Worm (Caenorhabditis elegans) whole organism, young adult: ENCODE results near the gene gcy-11.

ENCODE experiments used
- F57C9.4 ChIP-seq: sonication (generic microtip); optimal IDR thresholded peaks from 2 replicates; lab custom pipeline; 2017; ENCODE audit warnings: mild to moderate bottlenecking, missing genetic modification characterization, missing compliant biosample characterization
- T07F8.4 ChIP-seq: sonication (generic microtip); optimal IDR thresholded peaks from 2 replicates; lab custom pipeline; 2016; ENCODE audit warnings: mild to moderate bottlenecking, missing genetic modification characterization, moderate library complexity, missing compliant biosample characterization
- attf-6 ChIP-seq: fragments of 200-800 bp; sonication (Bioruptor generic); IDR thresholded peaks from 2 replicates; pipeline ENCODE4 v1.3.6; 2022; ENCODE audit warnings: missing genetic modification reagents, missing genetic modification characterization, missing compliant biosample characterization
- efl-1 ChIP-seq: fragments of 150-350 bp; optimal IDR thresholded peaks from 2 replicates; lab custom pipeline; 2014; ENCODE audit warnings: missing biosample characterization, missing genetic modification reagents, missing genetic modification characterization
- ekl-4 ChIP-seq: fragments of 200-800 bp; sonication (Bioruptor generic); IDR thresholded peaks from 2 replicates; pipeline ENCODE4 v1.3.6; 2022; ENCODE audit warnings: missing genetic modification reagents, missing genetic modification characterization, missing compliant biosample characterization
- gei-17 ChIP-seq: fragments of 200-800 bp; sonication (Bioruptor generic); optimal IDR thresholded peaks from 2 replicates; lab custom pipeline; 2018; ENCODE audit warnings: mild to moderate bottlenecking, missing genetic modification characterization, missing compliant biosample characterization
- pha-4 ChIP-seq: fragments of 150-350 bp; sonication (generic microtip); optimal IDR thresholded peaks from 2 replicates; lab custom pipeline; 2014; ENCODE audit warnings: missing biosample characterization, missing genetic modification reagents, missing genetic modification characterization
- sea-2 ChIP-seq: fragments of 200-800 bp; sonication (Bioruptor generic); IDR thresholded peaks from 2 replicates; pipeline ENCODE4 v1.3.6; 2022; ENCODE audit warnings: missing genetic modification characterization, missing compliant biosample characterization
- snpc-3.4 ChIP-seq: sonication (generic microtip); optimal IDR thresholded peaks from 2 replicates; lab custom pipeline; 2017; ENCODE audit warnings: missing genetic modification characterization, mild to moderate bottlenecking, missing compliant biosample characterization, antibody characterized with exemption, moderate library complexity, missing genotype, missing genetic modification reagents

- TF ChIP-seq pha-4 (no peak), gei-17 (GFP tag; lab: Kevin White, UChicago) (no peak), attf-6 (GFP tag; lab: Robert Waterston, UW) (no peak), F57C9.4 (tag; lab: Kevin White, UChicago) (no peak), snpc-3.4 (tag; lab: Kevin White, UChicago) (no peak), sea-2 (no peak), T07F8.4 (tag; lab: Kevin White, UChicago) (no peak), efl-1 (no peak), ekl-4 (GFP tag; lab: Robert Waterston, UW) (no peak)
Observed at ce11 chrX:17030169-17030914, 25.0 kb downstream of the gcy-11 start, which contains the start of gene ptrn-1.
